Worm (Caenorhabditis elegans): ENCODE measurements around the gene Y49A3A.4.

Y49A3A.4 gene

DNA sequence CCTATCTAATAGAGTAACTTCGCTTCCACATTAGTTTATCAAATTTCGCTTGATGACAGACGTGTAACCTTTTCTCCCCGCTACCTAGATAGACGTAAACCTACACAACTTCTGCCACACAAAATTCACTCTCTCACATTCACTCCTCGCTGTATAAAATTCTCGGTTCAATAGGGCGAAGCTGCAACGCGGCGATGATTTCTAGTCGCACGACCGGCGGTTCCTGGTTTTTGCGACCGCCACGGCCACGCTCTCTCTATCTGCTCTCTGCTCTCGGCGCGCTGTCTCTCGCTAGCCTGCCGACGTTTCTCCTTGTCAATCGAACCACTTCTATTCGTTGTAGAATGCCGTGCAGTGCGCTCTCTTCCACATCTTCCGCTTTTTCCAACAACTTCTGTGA lies 7.7 kb downstream of the Y49A3A.4 start (continued):
- TF ChIP-seq lir-1 (GFP tag; conservative IDR thresholded peaks at IDR 0.05) (0 out of 2 replicates have a peak, but pooled peaks have one; percentile 47), C06A6.2 (GFP tag; conservative IDR thresholded peaks at IDR 0.05) (peak; percentile 59; the same call in 1 of the 2 replicates), ztf-6 (GFP tag; IDR thresholded peaks at IDR 0.05) (no peak; the same call in 1 of the 2 replicates), madf-10 (tag; optimal IDR thresholded peaks at IDR 0.05) (peak; percentile 98), ceh-27 (GFP tag; optimal IDR thresholded peaks at IDR 0.05) (peak; percentile 87), madf-3 (GFP tag; IDR thresholded peaks at IDR 0.05) (0 out of 2 replicates have a peak, but pooled peaks have one; percentile 18), nhr-80 (tag; optimal IDR thresholded peaks at IDR 0.05) (peak; percentile 99), atf-7 (tag; optimal IDR thresholded peaks at IDR 0.05) (peak; percentile 76), lin-35 (GFP tag; optimal IDR thresholded peaks at IDR 0.05) (peak in 1 of 3 experiments; percentile 69)

ce11 chrV:14350498-14350897 lies 8.2 kb downstream of the Y49A3A.4 start:
- TF ChIP-seq ztf-25 (GFP tag; IDR thresholded peaks at IDR 0.05) = 0 out of 2 replicates have a peak, but pooled peaks have one; percentile 19
- no peak for TF ChIP-seq lin-54 (GFP tag; optimal IDR thresholded peaks at IDR 0.05)
- TF ChIP-seq nfya-1 (tag; optimal IDR thresholded peaks at IDR 0.05; ENCODE audit: borderline replicate concordance, insufficient read depth) = no peak
- TF ChIP-seq madf-6 (GFP tag; IDR thresholded peaks at IDR 0.05) = peak; percentile 62
- peak; percentile 13; the same call in 1 of the 2 replicates for TF ChIP-seq D2030.7 (GFP tag; IDR thresholded peaks at IDR 0.05)
- TF ChIP-seq snpc-3.4 (tag; optimal IDR thresholded peaks at IDR 0.05) = peak; percentile 25
- TF ChIP-seq attf-6 (GFP tag; IDR thresholded peaks at IDR 0.05) = 0 out of 2 replicates have a peak, but pooled peaks have one; percentile 35
- TF ChIP-seq ccch-3 (GFP tag; optimal IDR thresholded peaks at IDR 0.05) = no peak
- peak; percentile 63 for TF ChIP-seq lsl-1 (GFP tag; optimal IDR thresholded peaks at IDR 0.05)
- TF ChIP-seq F33H1.4 (GFP tag; IDR thresholded peaks at IDR 0.05) = peak; percentile 67
- no peak for TF ChIP-seq Y56A3A.18 (GFP tag; IDR thresholded peaks at IDR 0.05)
- 0 out of 2 replicates have a peak, but pooled peaks have one; percentile 19 for TF ChIP-seq pbrm-1 (GFP tag; IDR thresholded peaks at IDR 0.05)
- TF ChIP-seq lin-26 (GFP tag; IDR thresholded peaks at IDR 0.05) = peak; percentile 17; the same call in 1 of the 2 replicates
- TF ChIP-seq madf-10 (tag; optimal IDR thresholded peaks at IDR 0.05) = no peak

ce11 chrV:14347234-14347826 lies 11.4 kb downstream of the Y49A3A.4 start, which contains the start of gene cept-2:
Gene cept-2 (plus strand): TSS chrV:14347766.
- TF ChIP-seq aptf-3 (GFP tag; IDR thresholded peaks at IDR 0.05) = no peak
- TF ChIP-seq bed-2 (GFP tag; IDR thresholded peaks at IDR 0.05) = 0 out of 2 replicates have a peak, but pooled peaks have one; percentile 25
- peak; percentile 98 for TF ChIP-seq mcd-1 (GFP tag; IDR thresholded peaks at IDR 0.05)
- 0 out of 2 replicates have a peak, but pooled peaks have one; percentile 45 for TF ChIP-seq madf-3 (GFP tag; IDR thresholded peaks at IDR 0.05)
- peak; percentile 98 for TF ChIP-seq ceh-100 (GFP tag; IDR thresholded peaks at IDR 0.05)
- peak; percentile 75 for TF ChIP-seq C06A6.2 (GFP tag; conservative IDR thresholded peaks at IDR 0.05)
- no peak for TF ChIP-seq sea-2 (GFP tag; IDR thresholded peaks at IDR 0.05)
- TF ChIP-seq die-1 (tag; optimal IDR thresholded peaks at IDR 0.05) = no peak
- 0 out of 2 replicates have a peak, but pooled peaks have one; percentile 20 for TF ChIP-seq let-526 (GFP tag; IDR thresholded peaks at IDR 0.05)
- no peak for TF ChIP-seq nhr-120 (GFP tag; IDR thresholded peaks at IDR 0.05)
- TF ChIP-seq lin-26 (GFP tag; IDR thresholded peaks at IDR 0.05) = no peak
- TF ChIP-seq F33H1.4 (GFP tag; IDR thresholded peaks at IDR 0.05) = peak; percentile 55
- TF ChIP-seq nhr-80 (tag; optimal IDR thresholded peaks at IDR 0.05) = peak; percentile 54
- TF ChIP-seq ztf-18 (tag; optimal IDR thresholded peaks at IDR 0.05) = peak; percentile 80
- peak; percentile 27; the same call in 1 of the 2 replicates for TF ChIP-seq D2030.7 (GFP tag; IDR thresholded peaks at IDR 0.05)
- TF ChIP-seq ceh-58 (GFP tag; IDR thresholded peaks at IDR 0.05) = no peak
- TF ChIP-seq let-607 (tag; optimal IDR thresholded peaks at IDR 0.05) = peak; percentile 76 to 81
- no peak for TF ChIP-seq Y79H2A.3 (GFP tag; conservative IDR thresholded peaks at IDR 0.05)
- no peak for TF ChIP-seq cebp-2 (GFP tag; IDR thresholded peaks at IDR 0.05)
- TF ChIP-seq lsl-1 (GFP tag; optimal IDR thresholded peaks at IDR 0.05) = peak; percentile 67
- TF ChIP-seq him-1 (tag; optimal IDR thresholded peaks at IDR 0.05) = peak; percentile 36
- no peak for TF ChIP-seq zfh-2 (GFP tag; conservative IDR thresholded peaks at IDR 0.05)
- no peak for TF ChIP-seq Y56A3A.18 (GFP tag; IDR thresholded peaks at IDR 0.05)
- peak; percentile 78 for TF ChIP-seq pbrm-1 (GFP tag; IDR thresholded peaks at IDR 0.05)
- TF ChIP-seq tbx-9 (tag; optimal IDR thresholded peaks at IDR 0.05; ENCODE audit: borderline replicate concordance) = no peak
- TF ChIP-seq hlh-12 (tag; optimal IDR thresholded peaks at IDR 0.05) = no peak
- TF ChIP-seq attf-6 (GFP tag; IDR thresholded peaks at IDR 0.05) = peak; percentile 67; the same call in 1 of the 2 replicates
- peak; percentile 62 for TF ChIP-seq hmg-1.2 (GFP tag; IDR thresholded peaks at IDR 0.05)
- peak; percentile 81 for TF ChIP-seq ekl-4 (GFP tag; IDR thresholded peaks at IDR 0.05)
- TF ChIP-seq T26A5.8 (tag; optimal IDR thresholded peaks at IDR 0.05) = no peak
- TF ChIP-seq C17E4.6 (GFP tag; IDR thresholded peaks at IDR 0.05) = no peak
